Worm (Caenorhabditis elegans) whole organism, L4/young adult: ENCODE data around the gene ZK822.10.

Experiments used
- W03F9.2 ChIP-seq: fragments of 150-350 bp; optimal IDR thresholded peaks from 2 replicates; lab custom pipeline; 2014; ENCODE audit warnings: missing biosample characterization, missing genetic modification characterization
- dao-5 ChIP-seq: sonication (generic microtip); optimal IDR thresholded peaks from 2 replicates; lab custom pipeline; 2016; ENCODE audit warnings: missing genotype, missing genetic modification characterization, moderate library complexity, missing compliant biosample characterization
- him-1 ChIP-seq: sonication (generic microtip); optimal IDR thresholded peaks from 2 replicates; lab custom pipeline; 2016; ENCODE audit warnings: missing genotype, missing genetic modification reagents, missing genetic modification characterization, missing compliant biosample characterization

- TF ChIP-seq dao-5 (no peak), him-1 (tag; lab: Kevin White, UChicago) (no peak), W03F9.2 (tag; lab: Kevin White, UChicago) (no peak)
These were observed 19.2 kb upstream of the ZK822.10 start for ce11 chrIV:11897710-11898109.
